Fruit fly (Drosophila melanogaster): ENCODE results near the gene CG32277.

The CG32277 gene

DNA sequence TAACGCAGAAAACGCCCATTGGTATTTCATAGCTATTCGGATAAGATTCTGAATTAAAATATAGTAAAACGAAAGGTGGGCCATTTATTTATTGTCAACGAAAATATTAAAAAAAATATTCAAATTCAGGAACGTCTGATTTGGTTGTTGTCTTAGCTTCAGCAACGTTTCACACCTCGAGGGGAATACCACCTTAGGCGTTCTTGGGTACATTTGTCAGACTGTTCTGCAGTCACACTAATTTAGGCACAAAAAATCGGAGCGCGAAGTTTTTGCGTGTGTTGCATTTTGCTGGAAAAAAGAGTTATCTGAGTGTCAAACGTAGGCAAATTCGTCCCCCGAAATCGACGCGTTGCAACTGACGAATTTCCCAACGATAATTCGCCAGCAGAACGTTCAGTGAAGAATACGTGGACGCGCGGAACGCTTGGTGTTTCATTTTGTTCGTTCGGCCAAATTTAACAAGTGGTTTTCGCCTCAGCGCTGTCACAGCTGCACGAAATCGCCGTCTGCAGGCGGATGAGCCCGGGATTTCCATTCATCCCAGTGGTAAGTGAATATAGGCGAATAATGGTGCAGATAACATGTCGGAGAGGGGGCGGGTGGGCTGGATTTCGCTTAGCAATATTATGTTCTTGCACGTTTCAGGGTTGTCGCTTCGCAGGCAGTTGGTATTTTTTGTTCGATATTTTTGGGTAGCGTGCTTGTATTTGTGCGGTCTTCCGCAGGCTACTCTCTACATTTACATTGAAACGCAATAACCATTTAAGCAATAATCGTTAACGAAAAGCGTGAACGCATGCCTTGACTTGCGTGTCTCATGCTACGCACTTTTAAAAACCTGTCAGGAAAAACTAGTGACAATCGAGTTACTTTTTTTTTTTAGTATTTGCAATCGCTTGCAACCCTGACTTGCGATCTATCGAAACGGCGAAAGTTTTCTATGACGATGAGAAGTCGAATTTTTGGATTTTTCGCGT is 19.8 kb upstream of the CG32277 start, which contains the start of gene Larp4B (continued):
- TF ChIP-seq Lpt (GFP tag; optimal IDR thresholded peaks at IDR 0.05) (no peak), CG31627 (GFP tag; optimal IDR thresholded peaks at IDR 0.05) (peak; percentile 38), dsx (GFP tag; optimal IDR thresholded peaks at IDR 0.05; ENCODE audit: poor library complexity, severe bottlenecking) (no peak), esn (GFP tag; optimal IDR thresholded peaks at IDR 0.05) (peak; percentile 40), svp (GFP tag) (no peak), CG9139 (GFP tag; optimal IDR thresholded peaks at IDR 0.05) (no peak), vri (GFP tag; optimal IDR thresholded peaks at IDR 0.05) (no peak), Blimp-1 (GFP tag; optimal IDR thresholded peaks at IDR 0.05) (peak; percentile 41), CG32006 (GFP tag; optimal IDR thresholded peaks at IDR 0.05) (no peak), ss (GFP tag; optimal IDR thresholded peaks at IDR 0.05) (no peak), CG15336 (GFP tag; IDR thresholded peaks at IDR 0.05) (no peak), eg (GFP tag; IDR thresholded peaks at IDR 0.05) (no peak), Eip75B (GFP tag; optimal IDR thresholded peaks at IDR 0.05) (no peak), Sox15 (GFP tag; optimal IDR thresholded peaks at IDR 0.05) (no peak), net (GFP tag; optimal IDR thresholded peaks at IDR 0.05) (no peak), Hr4 (GFP tag; optimal IDR thresholded peaks at IDR 0.05) (no peak), CG10669 (GFP tag; optimal IDR thresholded peaks at IDR 0.05) (no peak), CG11902 (GFP tag; optimal IDR thresholded peaks at IDR 0.05) (no peak)

DNA sequence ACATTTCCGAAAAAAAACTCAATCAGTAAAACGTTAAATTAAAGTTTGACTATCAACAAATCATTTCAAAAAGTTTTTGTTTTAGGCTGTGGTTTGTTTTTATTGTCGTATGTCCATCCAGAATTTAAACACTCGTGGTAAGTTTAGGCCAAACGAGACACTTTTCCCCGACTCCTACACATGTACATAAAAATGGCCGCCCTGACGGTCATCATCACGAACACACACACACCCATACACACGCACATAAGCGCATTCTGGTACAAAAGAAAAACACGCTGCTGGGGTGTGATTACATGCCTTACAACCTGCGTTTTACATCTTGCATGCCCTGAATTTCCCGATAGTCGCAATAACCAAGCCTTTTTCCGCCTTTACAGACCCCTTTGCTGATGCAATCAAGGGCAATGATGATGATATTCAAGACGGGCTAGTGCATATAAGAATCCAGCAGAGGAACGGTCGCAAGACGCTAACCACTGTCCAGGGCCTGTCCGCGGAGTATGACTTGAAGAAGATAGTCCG is 18.2 kb upstream of the CG32277 start:
- no peak for TF ChIP-seq CG10631 (GFP tag; optimal IDR thresholded peaks at IDR 0.05)
- no peak for TF ChIP-seq fd59A (GFP tag; optimal IDR thresholded peaks at IDR 0.05)
- TF ChIP-seq CG34406 (GFP tag; optimal IDR thresholded peaks at IDR 0.05), result no peak
- no peak for TF ChIP-seq CG7368 (GFP tag; optimal IDR thresholded peaks at IDR 0.05)
- no peak for TF ChIP-seq CG9139 (GFP tag; optimal IDR thresholded peaks at IDR 0.05)
- TF ChIP-seq CG6276 (GFP tag; optimal IDR thresholded peaks at IDR 0.05), result no peak
- TF ChIP-seq CG16779 (tag; optimal IDR thresholded peaks at IDR 0.05), result no peak
- no peak for TF ChIP-seq dac (GFP tag; optimal IDR thresholded peaks at IDR 0.05)
- no peak for TF ChIP-seq Eip93F (GFP tag; optimal IDR thresholded peaks at IDR 0.05)
- no peak for TF ChIP-seq Hr38 (GFP tag; optimal IDR thresholded peaks at IDR 0.05)
- TF ChIP-seq vri (GFP tag; optimal IDR thresholded peaks at IDR 0.05), result no peak
- TF ChIP-seq fd85E (GFP tag; optimal IDR thresholded peaks at IDR 0.05), result no peak
- no peak for TF ChIP-seq Sox15 (GFP tag; optimal IDR thresholded peaks at IDR 0.05)
- TF ChIP-seq CG8319 (GFP tag; optimal IDR thresholded peaks at IDR 0.05), result no peak
- TF ChIP-seq Met (GFP tag; optimal IDR thresholded peaks at IDR 0.05), result no peak
- TF ChIP-seq CG11902 (GFP tag; optimal IDR thresholded peaks at IDR 0.05), result no peak
- TF ChIP-seq CG31627 (GFP tag; optimal IDR thresholded peaks at IDR 0.05), result no peak

DNA sequence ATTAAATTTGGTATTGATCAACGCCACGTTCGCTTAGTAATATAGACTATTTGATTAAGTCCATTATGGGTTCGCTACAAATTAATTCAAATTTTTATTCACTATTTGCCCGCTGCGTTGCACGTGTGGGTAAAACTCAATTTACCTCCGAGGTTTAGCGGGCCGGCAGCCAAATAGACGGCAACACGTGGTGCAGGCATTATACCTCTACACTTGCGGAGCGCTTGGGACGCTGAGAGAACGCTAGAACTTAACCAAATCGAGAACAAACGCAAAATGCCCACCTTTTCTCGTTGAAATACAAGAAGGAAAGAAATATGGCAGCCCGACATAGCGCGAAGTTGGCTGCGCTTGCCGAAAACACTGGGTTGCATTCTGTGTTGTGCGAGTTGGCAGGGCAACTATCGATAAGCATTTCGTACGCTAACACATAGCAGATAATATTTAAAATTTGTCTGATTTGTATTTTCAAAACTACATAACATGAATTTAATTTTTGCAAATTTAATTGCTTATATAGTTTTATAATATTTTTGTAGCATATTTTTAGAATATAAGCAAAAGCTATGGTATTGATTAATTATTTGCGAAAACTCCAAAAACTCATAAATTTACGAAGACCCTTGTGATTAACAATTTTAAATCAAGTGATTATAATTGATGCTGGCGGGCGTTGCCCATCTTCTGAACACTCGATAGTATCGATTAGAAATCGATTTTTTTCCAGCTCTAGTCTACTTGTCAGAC is 17.6 kb upstream of the CG32277 start, which contains the start of the genes RpL28 and eIF1:
RpL28 (minus strand) TSS at position 318 of the 747 bp plus-strand sequence.
eIF1 (plus strand) TSS at position 699 of the 747 bp plus-strand sequence.
- TF ChIP-seq fd85E (GFP tag; optimal IDR thresholded peaks at IDR 0.05), result peak; percentile 31
- no peak for TF ChIP-seq Gug (GFP tag; IDR thresholded peaks at IDR 0.05)
- TF ChIP-seq acj6 (GFP tag; optimal IDR thresholded peaks at IDR 0.05), result peak; percentile 88
- peak; percentile 38 for TF ChIP-seq Ets96B (tag; optimal IDR thresholded peaks at IDR 0.05)
- peak; percentile 68 for TF ChIP-seq Sox15 (GFP tag; optimal IDR thresholded peaks at IDR 0.05)
- peak; percentile 31 for TF ChIP-seq CG10669 (GFP tag; optimal IDR thresholded peaks at IDR 0.05)
- TF ChIP-seq CG11902 (GFP tag; optimal IDR thresholded peaks at IDR 0.05), result peak; percentile 55
- no peak for TF ChIP-seq Smox (GFP tag; optimal IDR thresholded peaks at IDR 0.05)
- peak; percentile 29 to 89 for TF ChIP-seq ss (GFP tag; optimal IDR thresholded peaks at IDR 0.05)
- no peak for TF ChIP-seq CG9139 (GFP tag; optimal IDR thresholded peaks at IDR 0.05)
- peak; percentile 25 for TF ChIP-seq Hr39 (GFP tag; optimal IDR thresholded peaks at IDR 0.05)
- TF ChIP-seq Sox14 (GFP tag; optimal IDR thresholded peaks at IDR 0.05), result peak; percentile 75
- no peak for TF ChIP-seq spab (GFP tag; optimal IDR thresholded peaks at IDR 0.05)
- peak; percentile 92 for TF ChIP-seq esn (GFP tag; optimal IDR thresholded peaks at IDR 0.05)
- TF ChIP-seq eg (GFP tag; IDR thresholded peaks at IDR 0.05), result no peak; the same call in 1 of the 3 replicates
- TF ChIP-seq net (GFP tag; optimal IDR thresholded peaks at IDR 0.05), result peak; percentile 47
- TF ChIP-seq CG6276 (GFP tag; optimal IDR thresholded peaks at IDR 0.05), result no peak
- TF ChIP-seq topi (GFP tag; optimal IDR thresholded peaks at IDR 0.05), result peak; percentile 86
- TF ChIP-seq CG6808 (GFP tag; optimal IDR thresholded peaks at IDR 0.05), result no peak
- peak; percentile 77 for TF ChIP-seq CG16779 (tag; optimal IDR thresholded peaks at IDR 0.05)
- peak; percentile 29 for TF ChIP-seq Sox102F (GFP tag; optimal IDR thresholded peaks at IDR 0.05)
- peak; percentile 90 for TF ChIP-seq CG31627 (GFP tag; optimal IDR thresholded peaks at IDR 0.05)
- TF ChIP-seq CG4318 (GFP tag; optimal IDR thresholded peaks at IDR 0.05), result no peak
- peak; percentile 68 for TF ChIP-seq Eip75B (GFP tag; optimal IDR thresholded peaks at IDR 0.05)
- peak; percentile 88 for TF ChIP-seq pdm3 (GFP tag; optimal IDR thresholded peaks at IDR 0.05)
- TF ChIP-seq dac (GFP tag; optimal IDR thresholded peaks at IDR 0.05), result peak; percentile 78
